Fruit fly (Drosophila melanogaster): ENCODE data around the gene Smr.

The Smr gene

dm6 chrX:12719152-12719779 is 23.2 kb downstream of the Smr start:
- TF ChIP-seq fd96Cb (tag; optimal IDR thresholded peaks at IDR 0.05) (peak; percentile 67), CG15479 (GFP tag; optimal IDR thresholded peaks at IDR 0.05) (no peak), Hmx (GFP tag; optimal IDR thresholded peaks at IDR 0.05) (peak; percentile 29), CG5245 (GFP tag; optimal IDR thresholded peaks at IDR 0.05) (peak; percentile 65), lov (optimal IDR thresholded peaks at IDR 0.05) (no peak), lov (GFP tag; IDR thresholded peaks at IDR 0.05) (no peak), CG10366 (GFP tag; IDR thresholded peaks at IDR 0.05) (peak; percentile 60; the same call in 1 of the 2 replicates), dimm (GFP tag; IDR thresholded peaks at IDR 0.05) (0 out of 2 replicates have a peak, but pooled peaks have one; percentile 34), nerfin-2 (GFP tag; IDR thresholded peaks at IDR 0.05; ENCODE audit: partially characterized antibody) (no peak), CG10274 (GFP tag; optimal IDR thresholded peaks at IDR 0.05) (peak; percentile 43), fru (optimal IDR thresholded peaks at IDR 0.05) (no peak), CG7928 (GFP tag; optimal IDR thresholded peaks at IDR 0.05) (peak; percentile 2), CG8765 (GFP tag; IDR thresholded peaks at IDR 0.05) (no peak), CG10654 (GFP tag; optimal IDR thresholded peaks at IDR 0.05) (peak; percentile 68), Taf1 (GFP tag; IDR thresholded peaks at IDR 0.05) (no peak), CG6765 (GFP tag; optimal IDR thresholded peaks at IDR 0.05) (peak; percentile 44), MTF-1 (GFP tag; optimal IDR thresholded peaks at IDR 0.05; ENCODE audit: borderline replicate concordance) (peak; percentile 32), amos (GFP tag; IDR thresholded peaks at IDR 0.05; ENCODE audit: partially characterized antibody) (no peak), CG1603 (tag; optimal IDR thresholded peaks at IDR 0.05) (peak; percentile 79), Rx (GFP tag; IDR thresholded peaks at IDR 0.05) (peak; percentile 69), CG30431 (GFP tag; optimal IDR thresholded peaks at IDR 0.05) (peak; percentile 65), CG9797 (GFP tag; optimal IDR thresholded peaks at IDR 0.05) (no peak), CG4360 (GFP tag; IDR thresholded peaks at IDR 0.05) (no peak), CG1529 (GFP tag; optimal IDR thresholded peaks at IDR 0.05) (peak; percentile 46), CG13296 (GFP tag; optimal IDR thresholded peaks at IDR 0.05) (peak; percentile 50), tll (GFP tag; optimal IDR thresholded peaks at IDR 0.05) (no peak), Fer1 (GFP tag; optimal IDR thresholded peaks at IDR 0.05) (peak; percentile 73), gce (GFP tag; IDR thresholded peaks at IDR 0.05) (0 out of 3 replicates have a peak, but pooled peaks have one; percentile 34), z (GFP tag; IDR thresholded peaks at IDR 0.05) (no peak), CG2889 (GFP tag; IDR thresholded peaks at IDR 0.05) (no peak), vnd (GFP tag; IDR thresholded peaks at IDR 0.05; ENCODE audit: partially characterized antibody) (no peak), cato (GFP tag; optimal IDR thresholded peaks at IDR 0.05; ENCODE audit: borderline replicate concordance) (peak; percentile 67), CG1647 (GFP tag; optimal IDR thresholded peaks at IDR 0.05) (peak; percentile 76), CG31365 (tag; optimal IDR thresholded peaks at IDR 0.05) (no peak), Deaf1 (tag; optimal IDR thresholded peaks at IDR 0.05) (peak; percentile 6), sug (tag; optimal IDR thresholded peaks at IDR 0.05) (peak; percentile 7), dmrt11E (tag; optimal IDR thresholded peaks at IDR 0.05) (peak; percentile 56), lilli (GFP tag; optimal IDR thresholded peaks at IDR 0.05) (peak; percentile 66), CG4707 (GFP tag; optimal IDR thresholded peaks at IDR 0.05) (no peak), HLH54F (GFP tag; optimal IDR thresholded peaks at IDR 0.05) (peak; percentile 69), CG7357 (GFP tag; IDR thresholded peaks at IDR 0.05) (peak; percentile 55; the same call in 1 of the 3 replicates), tup (GFP tag; optimal IDR thresholded peaks at IDR 0.05) (peak; percentile 57), hth (optimal IDR thresholded peaks at IDR 0.05) (no peak), CG4617 (GFP tag; optimal IDR thresholded peaks at IDR 0.05; ENCODE audit: borderline replicate concordance) (peak; percentile 47), CG17328 (GFP tag; IDR thresholded peaks at IDR 0.05) (peak; percentile 67), CG9817 (tag; optimal IDR thresholded peaks at IDR 0.05) (peak; percentile 49), CG7786 (GFP tag; optimal IDR thresholded peaks at IDR 0.05) (peak; percentile 76), Dip3 (GFP tag; optimal IDR thresholded peaks at IDR 0.05) (peak; percentile 49), hb (GFP tag; IDR thresholded peaks at IDR 0.05; ENCODE audit: partially characterized antibody) (no peak), CG6813 (GFP tag; optimal IDR thresholded peaks at IDR 0.05) (peak; percentile 58)
